Fruit fly (Drosophila melanogaster): ENCODE data around the gene CG8004.

The CG8004 gene

DNA sequence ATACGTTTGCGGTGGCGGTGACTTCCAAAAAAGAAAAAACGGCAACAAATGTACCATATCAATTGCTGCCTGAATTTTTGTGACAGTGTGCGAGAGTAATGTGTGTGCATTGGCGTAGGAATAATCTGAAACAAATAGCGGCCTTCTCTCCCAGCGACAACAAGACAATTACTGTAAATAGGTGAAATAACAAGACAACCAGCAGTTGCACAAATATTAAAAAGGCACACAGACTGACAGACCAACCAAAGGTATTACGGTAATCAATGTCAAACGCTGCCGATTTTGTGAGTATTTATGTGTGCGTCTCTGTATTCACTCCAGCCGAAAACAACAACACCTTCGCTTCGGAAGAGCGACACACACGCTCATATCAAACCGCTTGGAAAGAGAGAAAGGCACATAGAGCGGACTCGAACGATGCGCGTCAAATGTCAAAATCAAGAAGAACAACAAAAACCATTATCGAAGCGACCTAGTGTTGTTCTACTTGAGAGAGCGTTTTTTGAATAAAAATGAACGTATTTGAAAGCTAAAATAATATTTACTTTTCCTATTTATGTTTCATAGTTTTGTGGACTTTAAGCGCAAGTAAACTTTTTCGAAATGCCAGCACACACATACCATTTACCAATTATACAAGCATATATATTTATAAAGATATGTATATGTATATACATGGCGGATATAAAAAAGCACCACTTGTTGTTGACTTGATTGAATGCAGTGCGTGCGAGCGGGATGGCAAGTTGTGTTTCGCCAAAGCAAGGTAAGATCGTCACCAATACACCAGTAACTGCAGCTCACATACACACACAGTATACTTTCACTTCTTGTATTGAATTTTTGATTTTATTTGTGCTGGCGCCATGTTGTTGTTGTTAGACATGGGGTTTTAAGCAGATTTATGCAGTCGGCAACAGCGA lies 21.3 kb downstream of the CG8004 start (continued):
- TF ChIP-seq Nf-YC (tag; optimal IDR thresholded peaks at IDR 0.05) = peak; percentile 42
- peak; percentile 53 for TF ChIP-seq cato (GFP tag; optimal IDR thresholded peaks at IDR 0.05; ENCODE audit: borderline replicate concordance)
- no peak for TF ChIP-seq fd102C (GFP tag; optimal IDR thresholded peaks at IDR 0.05)
- no peak for TF ChIP-seq Ets65A (GFP tag)
- no peak for TF ChIP-seq CG30020 (tag; optimal IDR thresholded peaks at IDR 0.05)
- TF ChIP-seq salm (tag; optimal IDR thresholded peaks at IDR 0.05) = peak; percentile 43
- peak; percentile 1 for TF ChIP-seq bigmax (GFP tag; optimal IDR thresholded peaks at IDR 0.05)
- TF ChIP-seq CG15514 (GFP tag; optimal IDR thresholded peaks at IDR 0.05) = peak; percentile 73
- TF ChIP-seq HLH3B (GFP tag; IDR thresholded peaks at IDR 0.05) = peak; percentile 69; the same call in 1 of the 2 replicates
- TF ChIP-seq HmgD (GFP tag; optimal IDR thresholded peaks at IDR 0.05) = peak; percentile 51
- TF ChIP-seq pfk (GFP tag; optimal IDR thresholded peaks at IDR 0.05) = peak; percentile 57
- TF ChIP-seq CG4424 (GFP tag; optimal IDR thresholded peaks at IDR 0.05) = peak; percentile 58
- no peak for TF ChIP-seq gfzf (GFP tag; optimal IDR thresholded peaks at IDR 0.05)
- TF ChIP-seq hb (GFP tag; IDR thresholded peaks at IDR 0.05; ENCODE audit: partially characterized antibody) = no peak
- no peak for TF ChIP-seq ab (GFP tag; optimal IDR thresholded peaks at IDR 0.05)
- TF ChIP-seq CG34422 (GFP tag; IDR thresholded peaks at IDR 0.05) = peak; percentile 42; the same call in 2 of the 3 replicates
- peak; percentile 71; the same call in 2 of the 3 replicates for TF ChIP-seq zfh1 (GFP tag; IDR thresholded peaks at IDR 0.05)
- peak; percentile 55 for TF ChIP-seq Mes4 (GFP tag; optimal IDR thresholded peaks at IDR 0.05)
- TF ChIP-seq vnd (GFP tag; IDR thresholded peaks at IDR 0.05; ENCODE audit: partially characterized antibody) = no peak
- peak; percentile 48 for TF ChIP-seq CG11696 (GFP tag; IDR thresholded peaks at IDR 0.05)
- TF ChIP-seq gsb (GFP tag; IDR thresholded peaks at IDR 0.05) = peak; percentile 41; the same call in 1 of the 2 replicates
- peak in 1 of 2 experiments; percentile 65 for TF ChIP-seq Hr78 (GFP tag; optimal IDR thresholded peaks at IDR 0.05)
- TF ChIP-seq Rx (GFP tag; IDR thresholded peaks at IDR 0.05) = no peak
- peak; percentile 55 for TF ChIP-seq odd (GFP tag; optimal IDR thresholded peaks at IDR 0.05)
- no peak for TF ChIP-seq hkb (optimal IDR thresholded peaks at IDR 0.05)
- peak; percentile 68; the same call in 1 of the 2 replicates for TF ChIP-seq hkb (GFP tag; IDR thresholded peaks at IDR 0.05)
- peak; percentile 24 for TF ChIP-seq lilli (GFP tag; optimal IDR thresholded peaks at IDR 0.05)
- no peak for TF ChIP-seq bbx (GFP tag; IDR thresholded peaks at IDR 0.05; ENCODE audit: partially characterized antibody)
- no peak for TF ChIP-seq klu (GFP tag; IDR thresholded peaks at IDR 0.05)
- TF ChIP-seq sens (GFP tag) = peak; percentile 95
- peak; percentile 30 for TF ChIP-seq CG6765 (GFP tag; optimal IDR thresholded peaks at IDR 0.05)
- TF ChIP-seq CG6854 (GFP tag; optimal IDR thresholded peaks at IDR 0.05) = peak; percentile 34
- no peak for TF ChIP-seq CG7963 (GFP tag; IDR thresholded peaks at IDR 0.05; ENCODE audit: partially characterized antibody)
- TF ChIP-seq gro (GFP tag; optimal IDR thresholded peaks at IDR 0.05) = peak; percentile 52
- 0 out of 2 replicates have a peak, but pooled peaks have one; percentile 11 for TF ChIP-seq CG9932 (GFP tag; IDR thresholded peaks at IDR 0.05)
- no peak for TF ChIP-seq mam (GFP tag; optimal IDR thresholded peaks at IDR 0.05)
- no peak for TF ChIP-seq Dek (tag; optimal IDR thresholded peaks at IDR 0.05)
- peak; percentile 14 for TF ChIP-seq Ssrp (tag; optimal IDR thresholded peaks at IDR 0.05)
- TF ChIP-seq wdn (GFP tag; IDR thresholded peaks at IDR 0.05) = peak; percentile 64; the same call in 1 of the 2 replicates
- no peak for TF ChIP-seq gcm2 (GFP tag; optimal IDR thresholded peaks at IDR 0.05)
- peak; percentile 72 for TF ChIP-seq eyg (GFP tag; optimal IDR thresholded peaks at IDR 0.05)
- peak; percentile 67; the same call in 1 of the 2 replicates for TF ChIP-seq CG14014 (GFP tag; IDR thresholded peaks at IDR 0.05)
- TF ChIP-seq Nf-YA (GFP tag; IDR thresholded peaks at IDR 0.05) = peak; percentile 57; the same call in 1 of the 2 replicates
- TF ChIP-seq Sry-δ (GFP tag; optimal IDR thresholded peaks at IDR 0.05) = peak; percentile 23
- TF ChIP-seq CG10366 (GFP tag; IDR thresholded peaks at IDR 0.05) = peak; percentile 18; the same call in 1 of the 2 replicates
- peak; percentile 83; the same call in 2 of the 3 replicates for TF ChIP-seq CG2199 (GFP tag; IDR thresholded peaks at IDR 0.05)
- peak; percentile 53 for TF ChIP-seq CG8944 (GFP tag; optimal IDR thresholded peaks at IDR 0.05)
- TF ChIP-seq nau (GFP tag; optimal IDR thresholded peaks at IDR 0.05) = peak; percentile 74
